Fruit fly (Drosophila melanogaster) whole organism, adult: ENCODE measurements around the gene neur.
A peak's percentile ranks its signal among the peaks of the same experiment; 100 is the strongest.

Experiments used
- CG11617 ChIP-seq: fragments of 200-800 bp; sonication (Bioruptor generic); optimal IDR thresholded peaks from 2 replicates; lab custom pipeline; 2017; ENCODE audit warnings: mild to moderate bottlenecking, missing biosample characterization, missing genetic modification reagents, missing genetic modification characterization
- CG12768 ChIP-seq: fragments of 200-800 bp; sonication (Bioruptor generic); optimal IDR thresholded peaks from 2 replicates; lab custom pipeline; 2017; ENCODE audit warnings: missing biosample characterization, missing genetic modification characterization, mild to moderate bottlenecking, moderate library complexity, missing genetic modification reagents
- CG14711 ChIP-seq: fragments of 200-800 bp; sonication (Bioruptor generic); optimal IDR thresholded peaks from 2 replicates; lab custom pipeline; 2018; ENCODE audit warnings: missing biosample characterization, mild to moderate bottlenecking, missing genetic modification characterization, moderate library complexity
- CG1620 ChIP-seq: fragments of 200-800 bp; sonication (Bioruptor generic); optimal IDR thresholded peaks from 2 replicates; lab custom pipeline; 2016; ENCODE audit warnings: missing biosample characterization, missing genetic modification characterization
- CG33017 ChIP-seq: fragments of 200-800 bp; sonication (Bioruptor generic); optimal IDR thresholded peaks from 2 replicates; lab custom pipeline; 2018; ENCODE audit warnings: missing biosample characterization, mild to moderate bottlenecking, missing genetic modification characterization, moderate library complexity
- CG5204 ChIP-seq: fragments of 200-800 bp; sonication (Bioruptor generic); optimal IDR thresholded peaks from 2 replicates; lab custom pipeline; 2016; ENCODE audit warnings: missing biosample characterization, missing genetic modification characterization
- CG7045 ChIP-seq: fragments of 200-800 bp; sonication (Bioruptor generic); optimal IDR thresholded peaks from 2 replicates; lab custom pipeline; 2017; ENCODE audit warnings: missing biosample characterization, mild to moderate bottlenecking, missing genetic modification characterization
- CG7101 ChIP-seq: fragments of 200-800 bp; sonication (Bioruptor generic); optimal IDR thresholded peaks from 2 replicates; lab custom pipeline; 2018; ENCODE audit warnings: missing biosample characterization, mild to moderate bottlenecking, missing genetic modification characterization, moderate library complexity
- Clk ChIP-seq: fragments of 200-800 bp; sonication (Bioruptor generic); optimal IDR thresholded peaks from 2 replicates; lab custom pipeline; 2017; ENCODE audit warnings: missing biosample characterization, missing genetic modification characterization
- Crg-1 ChIP-seq: fragments of 200-800 bp; sonication (Bioruptor generic); optimal IDR thresholded peaks from 2 replicates; lab custom pipeline; 2016; ENCODE audit warnings: missing biosample characterization, missing genetic modification characterization
- Hr96 ChIP-seq: fragments of 200-800 bp; sonication (Bioruptor generic); optimal IDR thresholded peaks from 2 replicates; lab custom pipeline; 2016; ENCODE audit warnings: missing biosample characterization, missing genetic modification characterization
- Mnt ChIP-seq: fragments of 200-800 bp; sonication (Bioruptor generic); optimal IDR thresholded peaks from 2 replicates; lab custom pipeline; 2016; ENCODE audit warnings: missing biosample characterization, mild to moderate bottlenecking, missing genetic modification characterization
- bab1 ChIP-seq: fragments of 200-800 bp; sonication (Bioruptor generic); optimal IDR thresholded peaks from 3 replicates; lab custom pipeline; 2019; ENCODE audit warnings: missing biosample characterization, mild to moderate bottlenecking, missing genetic modification characterization, moderate library complexity
- cic ChIP-seq: fragments of 200-800 bp; sonication (Bioruptor generic); optimal IDR thresholded peaks from 2 replicates; lab custom pipeline; 2017; ENCODE audit warnings: missing biosample characterization, mild to moderate bottlenecking, missing genetic modification characterization, moderate library complexity
- cnc ChIP-seq, 2 experiments: fragments of >200 bp; optimal IDR thresholded peaks; 2 replicates each; lab custom pipeline; 2017
- kay ChIP-seq: fragments of 200-800 bp; sonication (Bioruptor generic); peaks from one replicate; lab custom pipeline; 2016; ENCODE audit warnings: missing biosample characterization, missing genetic modification characterization, borderline replicate concordance
- ovo ChIP-seq: fragments of 200-800 bp; sonication (Bioruptor generic); optimal IDR thresholded peaks from 2 replicates; lab custom pipeline; 2016; ENCODE audit warnings: missing biosample characterization, missing genetic modification characterization
- pad ChIP-seq: fragments of 200-800 bp; sonication (Bioruptor generic); optimal IDR thresholded peaks from 3 replicates; lab custom pipeline; 2017; ENCODE audit warnings: missing biosample characterization, missing genetic modification characterization, mild to moderate bottlenecking, moderate library complexity, missing genetic modification reagents
- tj ChIP-seq: fragments of 200-800 bp; sonication (Bioruptor generic); optimal IDR thresholded peaks from 3 replicates; lab custom pipeline; 2017; ENCODE audit warnings: missing biosample characterization, mild to moderate bottlenecking, missing genetic modification characterization, moderate library complexity
- toe ChIP-seq: fragments of 200-800 bp; sonication (Bioruptor generic); optimal IDR thresholded peaks from 2 replicates; lab custom pipeline; 2016; ENCODE audit warnings: missing biosample characterization, missing genetic modification characterization

Gene neur

dm6 chr3R:9068418-9068817 lies 29.1 kb upstream of the neur start:
- TF ChIP-seq Hr96 (GFP tag; lab: Kevin White, UChicago) (no peak), CG5204 (GFP tag; lab: Kevin White, UChicago) (no peak), cic (no peak), CG11617 (GFP tag; lab: Kevin White, UChicago) (no peak), CG12768 (GFP tag; lab: Kevin White, UChicago) (no peak), CG33017 (tag; lab: Kevin White, UChicago) (no peak), cnc (optimal IDR thresholded peaks at IDR 0.05; lab: Kevin White, UChicago) (no peak), CG14711 (tag; lab: Kevin White, UChicago) (no peak), Crg-1 (GFP tag; lab: Kevin White, UChicago) (no peak), Clk (GFP tag; lab: Kevin White, UChicago) (no peak), CG7101 (tag; lab: Kevin White, UChicago) (no peak), kay (GFP tag; lab: Kevin White, UChicago) (no peak), bab1 (GFP tag; lab: Kevin White, UChicago) (no peak), CG1620 (GFP tag; lab: Kevin White, UChicago) (no peak), pad (GFP tag; lab: Kevin White, UChicago) (no peak), toe (no peak)

dm6 chr3R:9064874-9065273 lies 25.6 kb upstream of the neur start, which contains the start of the genes beag and Ada:
TSS of gene beag (minus strand) at chr3R:9065078.
TSS of gene Ada (plus strand) at chr3R:9065183.
- TF ChIP-seq Mnt (peak; percentile 51), cnc (optimal IDR thresholded peaks at IDR 0.05; lab: Kevin White, UChicago) (no peak), cic (no peak), ovo (GFP tag; lab: Kevin White, UChicago) (no peak), CG1620 (GFP tag; lab: Kevin White, UChicago) (no peak), tj (GFP tag; lab: Kevin White, UChicago) (no peak), pad (GFP tag; lab: Kevin White, UChicago) (no peak), toe (peak; percentile 10), CG12768 (GFP tag; lab: Kevin White, UChicago) (no peak), CG7045 (GFP tag; lab: Kevin White, UChicago) (no peak), Hr96 (GFP tag; lab: Kevin White, UChicago) (no peak), CG33017 (tag; lab: Kevin White, UChicago) (peak; percentile 48), CG7101 (tag; lab: Kevin White, UChicago) (peak; percentile 61), CG5204 (GFP tag; lab: Kevin White, UChicago) (no peak), kay (GFP tag; lab: Kevin White, UChicago) (no peak), Crg-1 (GFP tag; lab: Kevin White, UChicago) (no peak), Clk (GFP tag; lab: Kevin White, UChicago) (peak; percentile 9), CG14711 (tag; lab: Kevin White, UChicago) (peak; percentile 95), bab1 (GFP tag; lab: Kevin White, UChicago) (peak; percentile 65), CG11617 (GFP tag; lab: Kevin White, UChicago) (peak; percentile 26)

- no peak for TF ChIP-seq CG5204 (GFP tag; lab: Kevin White, UChicago)
- no peak for TF ChIP-seq ovo (GFP tag; lab: Kevin White, UChicago)
- no peak for TF ChIP-seq cnc (optimal IDR thresholded peaks at IDR 0.05; lab: Kevin White, UChicago)
- no peak for TF ChIP-seq bab1 (GFP tag; lab: Kevin White, UChicago)
- no peak for TF ChIP-seq cic
- TF ChIP-seq pad (GFP tag; lab: Kevin White, UChicago), result no peak
- no peak for TF ChIP-seq Hr96 (GFP tag; lab: Kevin White, UChicago)
- peak; percentile 37 for TF ChIP-seq CG33017 (tag; lab: Kevin White, UChicago)
Measured at dm6 chr3R:9062756-9063155, 23.5 kb upstream of the neur start.

dm6 chr3R:9057398-9058058 lies 18.3 kb upstream of the neur start:
- TF ChIP-seq kay (GFP tag; lab: Kevin White, UChicago) (peak; percentile 99), ovo (GFP tag; lab: Kevin White, UChicago) (peak; percentile 79), CG5204 (GFP tag; lab: Kevin White, UChicago) (peak; percentile 87), cnc (optimal IDR thresholded peaks at IDR 0.05; lab: Kevin White, UChicago) (no peak), tj (GFP tag; lab: Kevin White, UChicago) (peak; percentile 88), CG7101 (tag; lab: Kevin White, UChicago) (peak; percentile 99), Hr96 (GFP tag; lab: Kevin White, UChicago) (peak; percentile 93), CG11617 (GFP tag; lab: Kevin White, UChicago) (peak; percentile 99), cic (peak; percentile 95), CG33017 (tag; lab: Kevin White, UChicago) (peak; percentile 99), CG14711 (tag; lab: Kevin White, UChicago) (peak; percentile 97), CG7045 (GFP tag; lab: Kevin White, UChicago) (peak; percentile 98), Clk (GFP tag; lab: Kevin White, UChicago) (peak; percentile 96), CG12768 (GFP tag; lab: Kevin White, UChicago) (peak; percentile 99), Crg-1 (GFP tag; lab: Kevin White, UChicago) (peak; percentile 80), bab1 (GFP tag; lab: Kevin White, UChicago) (peak; percentile 93), toe (peak; percentile 95), Mnt (peak; percentile 79), CG1620 (GFP tag; lab: Kevin White, UChicago) (peak; percentile 75), pad (GFP tag; lab: Kevin White, UChicago) (peak; percentile 89)

dm6 chr3R:9057032-9057397 lies 17.7 kb upstream of the neur start:
- TF ChIP-seq CG1620 (GFP tag; lab: Kevin White, UChicago) (no peak), CG7045 (GFP tag; lab: Kevin White, UChicago) (no peak), CG14711 (tag; lab: Kevin White, UChicago) (no peak), Mnt (no peak), toe (no peak), bab1 (GFP tag; lab: Kevin White, UChicago) (no peak), CG11617 (GFP tag; lab: Kevin White, UChicago) (no peak), CG5204 (GFP tag; lab: Kevin White, UChicago) (no peak), CG7101 (tag; lab: Kevin White, UChicago) (no peak), Hr96 (GFP tag; lab: Kevin White, UChicago) (no peak), CG33017 (tag; lab: Kevin White, UChicago) (no peak), pad (GFP tag; lab: Kevin White, UChicago) (no peak), ovo (GFP tag; lab: Kevin White, UChicago) (no peak)
